Fruit fly (Drosophila melanogaster): ENCODE results near the gene dome.

DNA sequence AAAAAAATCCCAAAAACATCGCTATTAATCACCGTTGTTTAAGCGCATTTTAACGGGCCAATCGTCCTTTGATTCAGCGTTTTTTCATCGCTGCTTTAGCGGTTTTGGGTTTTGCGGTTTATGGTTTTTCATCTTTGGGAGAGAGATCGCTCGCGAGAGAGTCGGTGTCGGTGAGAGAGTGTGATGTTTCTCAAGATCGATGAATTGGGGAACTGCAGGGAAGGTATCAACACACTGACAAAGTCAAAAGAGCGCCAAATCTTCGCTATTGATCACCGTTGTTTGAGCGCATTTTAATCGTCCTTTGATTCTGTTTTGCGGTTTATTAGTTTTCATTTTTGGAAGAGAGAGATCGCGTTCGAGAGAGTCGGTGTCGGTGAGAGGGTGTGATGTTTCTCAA is 6.7 kb upstream of the dome start:
- TF ChIP-seq CG8119 (GFP tag; IDR thresholded peaks at IDR 0.05) (no peak), Lpt (GFP tag; optimal IDR thresholded peaks at IDR 0.05) (no peak), Hr39 (GFP tag; optimal IDR thresholded peaks at IDR 0.05) (no peak), CG6854 (GFP tag; optimal IDR thresholded peaks at IDR 0.05) (no peak)
